Worm (Caenorhabditis elegans): ENCODE data around the gene F47B8.5.
A peak's percentile ranks its signal among the peaks of the same experiment; 100 is the strongest.

F47B8.5 gene

DNA sequence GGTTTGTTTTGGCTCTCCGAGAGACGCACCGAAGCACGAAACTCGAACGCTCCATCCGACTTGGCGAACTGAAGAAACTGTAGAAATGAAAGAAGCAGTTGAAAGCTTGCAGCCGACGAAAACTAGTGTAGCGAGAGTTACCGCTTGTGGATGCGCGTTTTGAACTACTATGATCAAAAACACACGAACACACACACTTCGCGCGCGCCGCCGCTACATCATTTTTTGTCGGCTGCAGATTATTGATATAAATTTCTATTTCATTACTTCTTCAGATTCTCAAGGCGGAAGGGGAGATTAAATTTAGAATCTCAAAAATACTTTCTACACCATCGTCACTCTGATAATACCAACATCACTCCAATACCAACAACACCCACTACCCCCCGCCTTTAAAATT lies 34.3 kb upstream of the F47B8.5 start:
- TF ChIP-seq egl-43 (GFP tag; IDR thresholded peaks at IDR 0.05) (0 out of 2 replicates have a peak, but pooled peaks have one; percentile 12), mdt-29 (GFP tag; IDR thresholded peaks at IDR 0.05) (no peak)

DNA sequence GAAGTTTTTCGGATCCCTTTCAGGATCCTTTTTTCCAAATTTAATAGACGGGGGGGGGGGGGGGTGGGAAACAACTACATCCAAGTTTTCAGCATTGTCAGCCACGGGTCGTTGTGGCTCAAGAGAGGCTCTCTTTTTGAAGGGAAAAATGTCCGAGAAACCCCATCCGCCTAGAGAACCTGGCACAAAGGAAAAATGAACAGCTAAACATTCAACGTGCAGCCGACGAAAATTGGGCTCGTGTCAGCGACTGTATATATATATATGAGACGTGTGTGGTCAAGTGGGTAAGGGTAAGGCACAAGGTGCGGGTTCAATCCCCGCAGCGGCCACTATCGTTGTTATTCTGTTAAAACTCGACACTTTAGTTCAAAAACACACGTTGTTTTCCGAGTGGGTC lies 30.9 kb upstream of the F47B8.5 start, which contains the start of gene Y49A3A.4:
Y49A3A.4 (minus strand) TSS at position 314 of the 400 bp plus-strand sequence.
- TF ChIP-seq madf-9 (GFP tag; conservative IDR thresholded peaks at IDR 0.05) (no peak), mep-1 (tag; optimal IDR thresholded peaks at IDR 0.05) (peak; percentile 21), nhr-42 (GFP tag; IDR thresholded peaks at IDR 0.05) (no peak), madf-5 (GFP tag; IDR thresholded peaks at IDR 0.05) (no peak), mes-2 (tag; optimal IDR thresholded peaks at IDR 0.05; ENCODE audit: poor library complexity, severe bottlenecking) (peak; percentile 39), Y5F2A.4 (GFP tag; optimal IDR thresholded peaks at IDR 0.05) (peak; percentile 0), hlh-11 (tag; optimal IDR thresholded peaks at IDR 0.05) (peak; percentile 23), spr-3 (GFP tag; optimal IDR thresholded peaks at IDR 0.05) (peak; percentile 11), D1046.2 (GFP tag; IDR thresholded peaks at IDR 0.05) (no peak), lin-38 (GFP tag; IDR thresholded peaks at IDR 0.05) (no peak; the same call in 1 of the 2 replicates), dve-1 (tag; optimal IDR thresholded peaks at IDR 0.05; ENCODE audit: insufficient read depth) (peak; percentile 19), snpc-4 (tag; optimal IDR thresholded peaks at IDR 0.05) (peak; percentile 70), T26A8.4 (GFP tag; IDR thresholded peaks at IDR 0.05) (peak; percentile 63), hlh-30 (tag; optimal IDR thresholded peaks at IDR 0.05; ENCODE audit: insufficient read depth) (peak; percentile 35), daf-16 (GFP tag; optimal IDR thresholded peaks at IDR 0.05) (no peak), daf-16 (tag; optimal IDR thresholded peaks at IDR 0.05) (peak; percentile 42)

- TF ChIP-seq spr-3 (GFP tag; optimal IDR thresholded peaks at IDR 0.05): peak; percentile 17
- TF ChIP-seq nhr-25 (tag; optimal IDR thresholded peaks at IDR 0.05; ENCODE audit: borderline replicate concordance, insufficient read depth): peak; percentile 25
- peak; percentile 40 for TF ChIP-seq F10B5.3 (tag; optimal IDR thresholded peaks at IDR 0.05)
- TF ChIP-seq lir-3 (tag; optimal IDR thresholded peaks at IDR 0.05): no peak
- peak in 1 of 2 experiments; percentile 20 for TF ChIP-seq mdl-1 (tag; optimal IDR thresholded peaks at IDR 0.05)
- peak; percentile 77 for TF ChIP-seq hmg-1.1 (GFP tag; IDR thresholded peaks at IDR 0.05)
- peak in 1 of 2 experiments; percentile 93 for TF ChIP-seq lsy-2 (tag; optimal IDR thresholded peaks at IDR 0.05)
- TF ChIP-seq arid-1 (GFP tag; conservative IDR thresholded peaks at IDR 0.05): 0 out of 2 replicates have a peak, but pooled peaks have one; percentile 14
- peak; percentile 49; the same call in 1 of the 2 replicates for TF ChIP-seq pha-4 (GFP tag; IDR thresholded peaks at IDR 0.05)
- peak; percentile 72 for TF ChIP-seq pha-4 (tag; optimal IDR thresholded peaks at IDR 0.05)
- peak; percentile 86 for TF ChIP-seq mep-1 (tag; optimal IDR thresholded peaks at IDR 0.05)
- peak; percentile 24 for TF ChIP-seq nhr-48 (tag; optimal IDR thresholded peaks at IDR 0.05)
- peak; percentile 71 for TF ChIP-seq nhr-102 (tag; optimal IDR thresholded peaks at IDR 0.05)
- TF ChIP-seq dmd-8 (GFP tag; IDR thresholded peaks at IDR 0.05): no peak
- TF ChIP-seq nhr-111 (GFP tag; optimal IDR thresholded peaks at IDR 0.05): no peak
- TF ChIP-seq nhr-76 (tag; optimal IDR thresholded peaks at IDR 0.05): no peak
- peak; percentile 55; the same call in 1 of the 2 replicates for TF ChIP-seq dmd-6 (GFP tag; IDR thresholded peaks at IDR 0.05)
- TF ChIP-seq ZK546.5 (tag; optimal IDR thresholded peaks at IDR 0.05): no peak
- peak; percentile 34 for TF ChIP-seq nhr-11 (tag; optimal IDR thresholded peaks at IDR 0.05)
- TF ChIP-seq nhr-28 (tag; optimal IDR thresholded peaks at IDR 0.05): peak; percentile 51
- no peak for TF ChIP-seq Y105C5A.15 (GFP tag; IDR thresholded peaks at IDR 0.05)
- TF ChIP-seq jun-1 (tag; optimal IDR thresholded peaks at IDR 0.05): peak; percentile 54
- TF ChIP-seq ZK337.2 (GFP tag; IDR thresholded peaks at IDR 0.05): no peak
- peak; percentile 70 for TF ChIP-seq T26A8.4 (GFP tag; IDR thresholded peaks at IDR 0.05)
- peak; percentile 43; the same call in 1 of the 2 replicates for TF ChIP-seq madf-9 (GFP tag; conservative IDR thresholded peaks at IDR 0.05)
- peak; percentile 72 for TF ChIP-seq T20F7.1 (GFP tag; optimal IDR thresholded peaks at IDR 0.05)
- peak; percentile 73 for TF ChIP-seq rbr-2 (tag; optimal IDR thresholded peaks at IDR 0.05)
- TF ChIP-seq daf-16 (GFP tag; optimal IDR thresholded peaks at IDR 0.05): no peak
- peak; percentile 20 for TF ChIP-seq daf-16 (tag; optimal IDR thresholded peaks at IDR 0.05)
- peak; percentile 97 for TF ChIP-seq dpl-1 (GFP tag; optimal IDR thresholded peaks at IDR 0.05)
- TF ChIP-seq zag-1 (tag; optimal IDR thresholded peaks at IDR 0.05): peak; percentile 8
- TF ChIP-seq nhr-6 (tag; optimal IDR thresholded peaks at IDR 0.05): peak; percentile 96
- peak; percentile 52 for TF ChIP-seq hlh-30 (tag; optimal IDR thresholded peaks at IDR 0.05; ENCODE audit: insufficient read depth)
- peak; percentile 69 for TF ChIP-seq fkh-10 (GFP tag; optimal IDR thresholded peaks at IDR 0.05)
Observed at ce11 chrV:14355738-14356368, 28.2 kb upstream of the F47B8.5 start, which contains the start of gene cyn-1. TSS of gene cyn-1 (plus strand) at chrV:14356076.

Data from whole organism, L4 larva.